Worm (Caenorhabditis elegans): ENCODE measurements around the gene irld-25.

DNA sequence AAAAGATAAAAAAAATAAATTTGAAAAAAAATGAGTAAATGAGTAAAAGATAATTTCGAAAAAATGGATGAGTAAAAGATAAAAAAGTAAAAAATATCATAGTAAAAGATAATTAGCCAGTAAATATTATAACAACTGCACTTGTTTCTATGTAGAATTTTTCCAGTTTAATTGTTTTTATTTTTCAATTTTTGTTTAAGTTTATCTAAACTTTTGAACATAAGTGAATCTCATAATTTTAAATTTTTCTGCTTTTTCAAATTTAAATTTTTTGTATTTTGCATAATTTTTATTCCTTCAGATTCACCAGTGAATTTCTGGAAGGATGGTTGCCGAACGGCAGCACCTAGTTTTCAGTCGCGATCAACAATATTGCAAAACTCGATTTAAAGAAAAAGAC is 19.8 kb downstream of the irld-25 start, which contains the start of gene chil-12:
- TF ChIP-seq mdl-1 (tag; optimal IDR thresholded peaks at IDR 0.05) (no peak), F13H6.1 (tag; optimal IDR thresholded peaks at IDR 0.05) (no peak), ceh-16 (tag; optimal IDR thresholded peaks at IDR 0.05) (no peak), ztf-11 (tag; optimal IDR thresholded peaks at IDR 0.05) (no peak), ceh-82 (tag; optimal IDR thresholded peaks at IDR 0.05) (no peak), lsy-2 (tag; optimal IDR thresholded peaks at IDR 0.05) (no peak), egl-27 (tag; optimal IDR thresholded peaks at IDR 0.05) (no peak), elt-1 (tag; optimal IDR thresholded peaks at IDR 0.05) (no peak), ztf-4 (tag; optimal IDR thresholded peaks at IDR 0.05) (no peak), alr-1 (tag; optimal IDR thresholded peaks at IDR 0.05) (no peak)
